Worm (Caenorhabditis elegans) whole organism, young adult: ENCODE results near the gene asp-19.

Experiments
- F57C9.4 ChIP-seq: sonication (generic microtip); optimal IDR thresholded peaks from 2 replicates; lab custom pipeline; 2017; ENCODE audit warnings: mild to moderate bottlenecking, missing genetic modification characterization, missing compliant biosample characterization
- bed-2 ChIP-seq: fragments of 200-800 bp; sonication (Bioruptor generic); IDR thresholded peaks from 2 replicates; pipeline ENCODE4 v1.3.6; 2022; ENCODE audit warnings: missing genetic modification reagents, missing genetic modification characterization, missing compliant biosample characterization
- ccch-3 ChIP-seq: fragments of 200-800 bp; sonication (Bioruptor generic); optimal IDR thresholded peaks from 2 replicates; lab custom pipeline; 2018; ENCODE audit warnings: mild to moderate bottlenecking, missing genetic modification characterization, missing compliant biosample characterization
- dpl-1 ChIP-seq: fragments of 150-350 bp; optimal IDR thresholded peaks from 2 replicates; lab custom pipeline; 2014; ENCODE audit warnings: missing biosample characterization, missing genetic modification reagents, missing genetic modification characterization
- nfya-1 ChIP-seq: sonication (generic microtip); optimal IDR thresholded peaks from 2 replicates; lab custom pipeline; 2017; ENCODE audit warnings: antibody characterized with exemption, missing compliant biosample characterization, missing genetic modification characterization, borderline replicate concordance; ENCODE audit not compliant: insufficient read depth
- tbx-9 ChIP-seq: sonication (generic microtip); optimal IDR thresholded peaks from 2 replicates; lab custom pipeline; 2016; ENCODE audit warnings: borderline replicate concordance, missing genetic modification characterization, inconsistent platforms, missing compliant biosample characterization
- unc-62 ChIP-seq: fragments of 150-350 bp; optimal IDR thresholded peaks from 2 replicates; lab custom pipeline; 2014; ENCODE audit warnings: missing biosample characterization, missing genetic modification reagents, missing genetic modification characterization

DNA sequence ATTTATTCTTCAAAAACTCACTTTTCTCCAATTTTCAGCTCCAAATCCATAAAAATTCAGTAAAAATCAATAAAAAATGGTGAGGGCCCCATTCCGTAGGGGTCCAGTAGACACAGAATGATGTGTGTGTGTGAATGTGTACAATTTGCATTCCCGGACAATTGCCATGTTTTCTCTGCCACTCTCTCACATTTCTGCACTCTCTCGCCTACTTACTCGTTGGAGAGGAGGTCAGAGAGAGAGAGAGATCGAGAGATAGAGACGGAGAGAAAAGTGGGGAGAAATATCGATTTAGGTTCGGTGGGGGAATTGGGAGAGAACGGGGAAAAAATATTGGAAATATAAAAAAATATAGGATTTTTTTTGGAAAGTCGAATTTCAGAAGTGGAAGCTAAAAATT lies 5.6 kb downstream of the asp-19 start:
- TF ChIP-seq nfya-1 (tag; lab: Kevin White, UChicago) (no peak), unc-62 (GFP tag; lab: Kevin White, UChicago) (no peak), dpl-1 (GFP tag; lab: Kevin White, UChicago) (no peak), F57C9.4 (tag; lab: Kevin White, UChicago) (no peak), tbx-9 (tag; lab: Kevin White, UChicago) (no peak), ccch-3 (GFP tag; lab: Kevin White, UChicago) (no peak), bed-2 (GFP tag; lab: Robert Waterston, UW) (no peak)
